Worm (Caenorhabditis elegans): Measurements from ENCODE around the gene ifd-1.

ce11 chrX:8869112-8869675 is 44.9 kb upstream of the ifd-1 start, which contains the start of the genes ubc-22 and ubc-21:
- TF ChIP-seq nhr-23 (tag; optimal IDR thresholded peaks at IDR 0.05) (no peak), aly-2 (tag; optimal IDR thresholded peaks at IDR 0.05) (no peak), zag-1 (tag; optimal IDR thresholded peaks at IDR 0.05) (no peak), fos-1 (tag; optimal IDR thresholded peaks at IDR 0.05) (no peak), daf-12 (tag; optimal IDR thresholded peaks at IDR 0.05) (no peak), snpc-4 (tag; optimal IDR thresholded peaks at IDR 0.05) (no peak), nhr-11 (tag; optimal IDR thresholded peaks at IDR 0.05) (no peak), ama-1 (optimal IDR thresholded peaks at IDR 0.05) (no peak), lin-39 (tag; optimal IDR thresholded peaks at IDR 0.05) (peak; percentile 31), nhr-28 (tag; optimal IDR thresholded peaks at IDR 0.05) (no peak), nhr-67 (tag; optimal IDR thresholded peaks at IDR 0.05) (no peak)
